Fruit fly (Drosophila melanogaster) whole organism, embryonic: Measurements from ENCODE around the gene CG33791.

Experiments used
- Bteb2 ChIP-seq: fragments of 200-800 bp; sonication (Bioruptor generic); optimal IDR thresholded peaks from 2 replicates; lab custom pipeline; 2016; ENCODE audit warnings: missing biosample characterization, missing genetic modification characterization
- CG10321 ChIP-seq: fragments of 200-800 bp; sonication (Bioruptor generic); IDR thresholded peaks from 2 replicates; pipeline ENCODE4 v1.3.6; 2022; ENCODE audit warnings: missing biosample characterization, missing genetic modification characterization
- CG11085 ChIP-seq: fragments of 200-800 bp; sonication (Bioruptor generic); IDR thresholded peaks from 2 replicates; pipeline ENCODE4 v1.3.6; 2022; ENCODE audit warnings: missing biosample characterization, missing genetic modification characterization
- CG12071 ChIP-seq: fragments of 200-800 bp; sonication (Bioruptor generic); optimal IDR thresholded peaks from 3 replicates; lab custom pipeline; 2018; ENCODE audit warnings: missing biosample characterization, mild to moderate bottlenecking, missing genetic modification characterization
- CG12155 ChIP-seq: fragments of 200-800 bp; sonication (Bioruptor generic); optimal IDR thresholded peaks from 3 replicates; lab custom pipeline; 2016; ENCODE audit warnings: missing biosample characterization, missing genetic modification characterization
- CG12942 ChIP-seq: fragments of 200-800 bp; sonication (Bioruptor generic); optimal IDR thresholded peaks from 3 replicates; lab custom pipeline; 2016; ENCODE audit warnings: missing biosample characterization, missing genetic modification characterization
- CG14014 ChIP-seq: fragments of 200-800 bp; sonication (Bioruptor generic); IDR thresholded peaks from 2 replicates; pipeline ENCODE4 v1.3.6; 2022; ENCODE audit warnings: missing biosample characterization, missing genetic modification characterization
- CG14965 ChIP-seq: fragments of 200-800 bp; sonication (Bioruptor generic); optimal IDR thresholded peaks from 2 replicates; lab custom pipeline; 2016; ENCODE audit warnings: missing biosample characterization, missing genetic modification characterization, borderline replicate concordance
- CG15696 ChIP-seq: fragments of 200-800 bp; sonication (Bioruptor generic); optimal IDR thresholded peaks from 2 replicates; lab custom pipeline; 2019; ENCODE audit warnings: missing biosample characterization, mild to moderate bottlenecking, missing genetic modification characterization, moderate library complexity
- CG1602 ChIP-seq: fragments of 200-800 bp; sonication (Bioruptor generic); optimal IDR thresholded peaks from 3 replicates; lab custom pipeline; 2016; ENCODE audit warnings: missing biosample characterization, missing genetic modification characterization
- CG1603 ChIP-seq: fragments of 200-800 bp; sonication (Bioruptor generic); optimal IDR thresholded peaks from 2 replicates; lab custom pipeline; 2019; ENCODE audit warnings: missing biosample characterization, mild to moderate bottlenecking, missing genetic modification characterization, moderate library complexity
- CG16813 ChIP-seq: fragments of 200-800 bp; sonication (Bioruptor generic); IDR thresholded peaks from 3 replicates; pipeline ENCODE4 v1.3.6; 2022; ENCODE audit warnings: missing biosample characterization, missing genetic modification characterization; ENCODE audit not compliant: partially characterized antibody
- CG16815 ChIP-seq: fragments of 200-800 bp; sonication (Bioruptor generic); optimal IDR thresholded peaks from 3 replicates; lab custom pipeline; 2017; ENCODE audit warnings: missing biosample characterization, mild to moderate bottlenecking, missing genetic modification characterization
- CG1792 ChIP-seq: fragments of 200-800 bp; sonication (Bioruptor generic); optimal IDR thresholded peaks from 2 replicates; lab custom pipeline; 2016; ENCODE audit warnings: missing biosample characterization, missing genetic modification characterization
- CG18599 ChIP-seq: fragments of 200-800 bp; sonication (Bioruptor generic); optimal IDR thresholded peaks from 3 replicates; lab custom pipeline; 2017; ENCODE audit warnings: missing biosample characterization, missing genetic modification characterization, mild to moderate bottlenecking, moderate library complexity, missing genetic modification reagents
- CG2129 ChIP-seq: fragments of 200-800 bp; sonication (Bioruptor generic); IDR thresholded peaks from 2 replicates; pipeline ENCODE4 v1.3.6; 2022; ENCODE audit warnings: missing biosample characterization, missing genetic modification characterization; ENCODE audit not compliant: partially characterized antibody
- CG3065 ChIP-seq: fragments of 200-800 bp; sonication (Bioruptor generic); optimal IDR thresholded peaks from 2 replicates; lab custom pipeline; 2016; ENCODE audit warnings: missing biosample characterization, missing genetic modification characterization
- CG33557 ChIP-seq: fragments of 200-800 bp; sonication (Bioruptor generic); optimal IDR thresholded peaks from 2 replicates; lab custom pipeline; 2019; ENCODE audit warnings: missing biosample characterization, mild to moderate bottlenecking, missing genetic modification characterization, moderate library complexity
- CG6654 ChIP-seq: fragments of 200-800 bp; sonication (Bioruptor generic); optimal IDR thresholded peaks from 2 replicates; lab custom pipeline; 2017; ENCODE audit warnings: missing biosample characterization, mild to moderate bottlenecking, missing genetic modification characterization
- CG7786 ChIP-seq: fragments of 200-800 bp; sonication (Bioruptor generic); optimal IDR thresholded peaks from 2 replicates; lab custom pipeline; 2016; ENCODE audit warnings: missing biosample characterization, missing genetic modification characterization
- CG9215 ChIP-seq: fragments of 200-800 bp; sonication (Bioruptor generic); IDR thresholded peaks from 2 replicates; pipeline ENCODE4 v1.3.6; 2022; ENCODE audit warnings: missing biosample characterization, missing genetic modification characterization
- CG9609 ChIP-seq: fragments of 200-800 bp; sonication (Bioruptor generic); optimal IDR thresholded peaks from 3 replicates; lab custom pipeline; 2016; ENCODE audit warnings: missing biosample characterization, missing genetic modification characterization
- CG9797 ChIP-seq: fragments of 200-800 bp; sonication (Bioruptor generic); optimal IDR thresholded peaks from 3 replicates; lab custom pipeline; 2018; ENCODE audit warnings: missing biosample characterization, mild to moderate bottlenecking, missing genetic modification characterization
- Dfd ChIP-seq, 2 experiments: fragments of >200 bp; optimal IDR thresholded peaks; 2 replicates each; lab custom pipeline; 2017; ENCODE audit warnings: missing biosample characterization in 2 of 2, missing genetic modification characterization in 2 of 2
- Doc2 ChIP-seq: fragments of 200-800 bp; sonication (Bioruptor generic); IDR thresholded peaks from 2 replicates; pipeline ENCODE4 v1.3.6; 2022; ENCODE audit warnings: missing biosample characterization, missing genetic modification characterization
- ERR ChIP-seq: fragments of 200-800 bp; sonication (Bioruptor generic); optimal IDR thresholded peaks from 2 replicates; lab custom pipeline; 2016; ENCODE audit warnings: missing biosample characterization, missing genetic modification characterization
- H2.0 ChIP-seq: fragments of 200-800 bp; sonication (Bioruptor generic); IDR thresholded peaks from 2 replicates; pipeline ENCODE4 v1.3.6; 2022; ENCODE audit warnings: missing biosample characterization, missing genetic modification characterization
- HmgD ChIP-seq: fragments of 200-800 bp; sonication (Bioruptor generic); optimal IDR thresholded peaks from 3 replicates; lab custom pipeline; 2016; ENCODE audit warnings: missing biosample characterization, missing genetic modification characterization
- Kr ChIP-seq: fragments of 200-800 bp; sonication (Bioruptor generic); optimal IDR thresholded peaks from 2 replicates; lab custom pipeline; 2017; ENCODE audit warnings: missing biosample characterization, mild to moderate bottlenecking, missing genetic modification characterization
- Sry-β ChIP-seq: fragments of 200-800 bp; sonication (Bioruptor generic); optimal IDR thresholded peaks from 2 replicates; lab custom pipeline; 2018; ENCODE audit warnings: missing biosample characterization, mild to moderate bottlenecking, missing genetic modification characterization, moderate library complexity
- ase ChIP-seq: fragments of 200-800 bp; sonication (Bioruptor generic); IDR thresholded peaks from 3 replicates; pipeline ENCODE4 v1.3.6; 2022; ENCODE audit warnings: missing biosample characterization, missing genetic modification characterization
- ato ChIP-seq: fragments of 200-800 bp; sonication (Bioruptor generic); IDR thresholded peaks from 2 replicates; pipeline ENCODE4 v1.3.6; 2022; ENCODE audit warnings: missing biosample characterization, missing genetic modification characterization; ENCODE audit not compliant: partially characterized antibody
- bigmax ChIP-seq: fragments of 200-800 bp; sonication (Bioruptor generic); optimal IDR thresholded peaks from 2 replicates; lab custom pipeline; 2018; ENCODE audit warnings: missing biosample characterization, mild to moderate bottlenecking, missing genetic modification characterization
- ci ChIP-seq: fragments of 200-800 bp; sonication (Bioruptor generic); IDR thresholded peaks from 3 replicates; pipeline ENCODE4 v1.3.6; 2022; ENCODE audit warnings: missing biosample characterization, missing genetic modification characterization
- dmrt11E ChIP-seq: fragments of 200-800 bp; sonication (Bioruptor generic); optimal IDR thresholded peaks from 3 replicates; lab custom pipeline; 2018; ENCODE audit warnings: missing biosample characterization, mild to moderate bottlenecking, missing genetic modification characterization, moderate library complexity
- dmrt99B ChIP-seq: fragments of 200-800 bp; sonication (Bioruptor generic); optimal IDR thresholded peaks from 2 replicates; lab custom pipeline; 2018; ENCODE audit warnings: missing biosample characterization, mild to moderate bottlenecking, missing genetic modification characterization, moderate library complexity
- ewg ChIP-seq: fragments of 200-800 bp; sonication (Bioruptor generic); optimal IDR thresholded peaks from 3 replicates; lab custom pipeline; 2017; ENCODE audit warnings: mild to moderate bottlenecking, missing biosample characterization, missing genetic modification reagents, missing genetic modification characterization
- fd3F ChIP-seq: fragments of 200-800 bp; sonication (Bioruptor generic); optimal IDR thresholded peaks from 2 replicates; lab custom pipeline; 2018; ENCODE audit warnings: missing biosample characterization, mild to moderate bottlenecking, missing genetic modification characterization, moderate library complexity
- grn ChIP-seq: fragments of 200-800 bp; sonication (Bioruptor generic); optimal IDR thresholded peaks from 3 replicates; lab custom pipeline; 2017; ENCODE audit warnings: missing biosample characterization, missing genetic modification characterization
- insv ChIP-seq, 2 experiments: fragments of 200-800 bp; sonication (Bioruptor generic); optimal IDR thresholded peaks; 3 replicates each; lab custom pipeline; 2016 to 2018; ENCODE audit warnings: missing biosample characterization in 2 of 2, missing genetic modification characterization in 2 of 2
- luna ChIP-seq: fragments of 200-800 bp; sonication (Bioruptor generic); optimal IDR thresholded peaks from 2 replicates; lab custom pipeline; 2016; ENCODE audit warnings: missing biosample characterization, missing genetic modification characterization
- oc ChIP-seq: fragments of 200-800 bp; sonication (Bioruptor generic); optimal IDR thresholded peaks from 2 replicates; lab custom pipeline; 2018; ENCODE audit warnings: missing biosample characterization, mild to moderate bottlenecking, missing genetic modification characterization, moderate library complexity
- pho ChIP-seq: fragments of 200-800 bp; sonication (Bioruptor generic); optimal IDR thresholded peaks from 2 replicates; lab custom pipeline; 2016; ENCODE audit warnings: missing biosample characterization, missing genetic modification characterization
- prd ChIP-seq, 3 experiments: fragments of >200 bp in 2 of 3; fragments of 200-800 bp in 1 of 3; sonication (Bioruptor generic) in 1 of 3; optimal IDR thresholded peaks in 2 of 3; IDR thresholded peaks in 1 of 3; 2 replicates in 2 of 3; 3 replicates in 1 of 3; pipeline versions ENCODE4 v1.3.6 to Lab custom; 2017 to 2022; ENCODE audit warnings: missing biosample characterization in 1 of 3, missing genetic modification characterization in 1 of 3
- psq ChIP-seq: fragments of 200-800 bp; sonication (Bioruptor generic); optimal IDR thresholded peaks from 2 replicates; lab custom pipeline; 2017; ENCODE audit warnings: missing biosample characterization, missing genetic modification characterization
- pzg ChIP-seq: fragments of 200-800 bp; sonication (Bioruptor generic); optimal IDR thresholded peaks from 3 replicates; lab custom pipeline; 2018; ENCODE audit warnings: missing biosample characterization, mild to moderate bottlenecking, missing genetic modification characterization, moderate library complexity
- row ChIP-seq: fragments of 200-800 bp; sonication (Bioruptor generic); IDR thresholded peaks from 3 replicates; pipeline ENCODE4 v1.3.6; 2022; ENCODE audit warnings: missing biosample characterization, missing genetic modification characterization
- run ChIP-seq: fragments of 200-800 bp; sonication (Bioruptor generic); optimal IDR thresholded peaks from 3 replicates; lab custom pipeline; 2018; ENCODE audit warnings: missing biosample characterization, mild to moderate bottlenecking, missing genetic modification characterization
- ssp ChIP-seq: fragments of 200-800 bp; sonication (Bioruptor generic); IDR thresholded peaks from 2 replicates; pipeline ENCODE4 v1.3.6; 2022; ENCODE audit warnings: missing biosample characterization, missing genetic modification characterization
- zen2 ChIP-seq: fragments of 200-800 bp; sonication (Bioruptor generic); IDR thresholded peaks from 3 replicates; pipeline ENCODE4 v1.3.6; 2022; ENCODE audit warnings: missing biosample characterization, missing genetic modification characterization; ENCODE audit not compliant: partially characterized antibody

Gene CG33791

DNA sequence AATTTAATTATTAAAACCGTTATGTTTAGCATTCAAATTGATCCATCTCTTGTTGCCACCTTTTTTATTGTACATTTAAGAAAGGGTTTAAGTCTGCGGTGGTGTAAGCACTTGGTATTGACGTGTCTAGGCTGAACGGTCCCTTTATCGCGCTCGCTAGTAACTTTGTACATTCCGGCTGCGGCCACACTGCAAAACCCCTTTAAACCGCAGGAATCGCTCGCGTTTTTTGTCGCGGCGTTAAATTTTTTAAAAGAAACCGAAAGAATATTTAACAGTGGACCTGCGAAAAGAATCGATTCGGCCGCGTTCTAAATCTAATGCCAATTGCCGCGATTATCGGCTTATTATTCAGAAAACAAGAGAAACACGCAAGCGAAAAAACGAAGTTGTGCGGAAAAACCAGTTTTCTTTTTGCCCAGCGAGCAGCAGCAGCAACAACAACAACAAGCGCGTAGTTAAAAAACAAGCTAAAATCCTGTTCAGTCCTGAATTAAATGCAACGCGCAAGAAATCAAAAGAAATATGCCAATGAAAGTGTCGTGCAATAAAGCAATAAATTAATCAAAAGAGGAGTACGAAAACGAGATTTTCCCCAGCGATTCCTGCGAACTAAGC lies 26.2 kb upstream of the CG33791 start, which contains the start of gene CG13917 (continued):
- no peak for TF ChIP-seq ci (GFP tag; lab: Robert Waterston, UW)
- TF ChIP-seq CG2129 (GFP tag; lab: Robert Waterston, UW), result no peak
- no peak for TF ChIP-seq CG18599 (GFP tag; lab: Kevin White, UChicago)
- no peak for TF ChIP-seq CG16815 (GFP tag; lab: Kevin White, UChicago)
- TF ChIP-seq Doc2 (GFP tag; lab: Robert Waterston, UW), result no peak
- no peak for TF ChIP-seq psq (GFP tag; lab: Kevin White, UChicago)
- TF ChIP-seq insv (GFP tag; optimal IDR thresholded peaks at IDR 0.05; lab: Kevin White, UChicago), result no peak
- no peak for TF ChIP-seq CG12942 (GFP tag; lab: Kevin White, UChicago)
- no peak for TF ChIP-seq CG3065 (GFP tag; lab: Kevin White, UChicago)
- peak; percentile 98 for TF ChIP-seq pzg
- TF ChIP-seq CG14965, result no peak
- no peak for TF ChIP-seq CG7786 (GFP tag; lab: Kevin White, UChicago)
- TF ChIP-seq Kr (GFP tag; lab: Kevin White, UChicago), result peak; percentile 84
- no peak for TF ChIP-seq CG12071 (GFP tag; lab: Kevin White, UChicago)
- TF ChIP-seq CG12155 (GFP tag; lab: Kevin White, UChicago), result no peak
- TF ChIP-seq fd3F (GFP tag; lab: Kevin White, UChicago), result no peak
- TF ChIP-seq CG9797 (GFP tag; lab: Kevin White, UChicago), result peak; percentile 98
- no peak for TF ChIP-seq grn (GFP tag; lab: Kevin White, UChicago)
- TF ChIP-seq ase, result no peak
- TF ChIP-seq CG1602, result no peak
- no peak for TF ChIP-seq CG11085
- no peak for TF ChIP-seq bigmax (GFP tag; lab: Kevin White, UChicago)
- no peak for TF ChIP-seq oc (tag; lab: Kevin White, UChicago)
- TF ChIP-seq luna (GFP tag; lab: Kevin White, UChicago), result no peak
- TF ChIP-seq row, result peak; percentile 31; the same call in 1 of the 3 replicates
- no peak for TF ChIP-seq CG6654
- TF ChIP-seq Dfd (GFP tag; optimal IDR thresholded peaks at IDR 0.05; lab: Kevin White, UChicago), result no peak
- no peak for TF ChIP-seq CG1792 (GFP tag; lab: Kevin White, UChicago)
- no peak for TF ChIP-seq ERR (GFP tag; lab: Kevin White, UChicago)
- TF ChIP-seq CG16813, result no peak
- TF ChIP-seq ato (GFP tag; lab: Robert Waterston, UW), result no peak
- TF ChIP-seq ssp (GFP tag; lab: Robert Waterston, UW), result no peak
- no peak for TF ChIP-seq dmrt11E
- peak; percentile 25 for TF ChIP-seq run
- no peak for TF ChIP-seq Sry-β (GFP tag; lab: Kevin White, UChicago)
- TF ChIP-seq CG9609 (GFP tag; lab: Kevin White, UChicago), result no peak
- TF ChIP-seq HmgD (GFP tag; lab: Kevin White, UChicago), result no peak
- TF ChIP-seq CG33557 (GFP tag; lab: Kevin White, UChicago), result no peak
- TF ChIP-seq CG9215, result no peak
- TF ChIP-seq zen2 (GFP tag; lab: Robert Waterston, UW), result no peak
- no peak for TF ChIP-seq H2.0 (GFP tag; lab: Robert Waterston, UW)
- no peak for TF ChIP-seq prd (optimal IDR thresholded peaks at IDR 0.05; lab: Kevin White, UChicago)
- no peak for TF ChIP-seq prd (GFP tag; IDR thresholded peaks at IDR 0.05; lab: Robert Waterston, UW)
- no peak for TF ChIP-seq CG15696 (tag; lab: Kevin White, UChicago)
- TF ChIP-seq CG10321 (GFP tag; lab: Robert Waterston, UW), result no peak
- TF ChIP-seq Bteb2 (GFP tag; lab: Kevin White, UChicago), result no peak
- no peak for TF ChIP-seq CG14014 (GFP tag; lab: Robert Waterston, UW)
- TF ChIP-seq dmrt99B, result no peak
- TF ChIP-seq pho, result no peak
- peak; percentile 66 for TF ChIP-seq CG1603 (tag; lab: Kevin White, UChicago)
- TF ChIP-seq ewg (GFP tag; lab: Kevin White, UChicago), result no peak
